Fruit fly (Drosophila melanogaster): Measurements from ENCODE around the gene CG42764.

The CG42764 gene

dm6 chr3L:20425888-20426287 is 40.0 kb downstream of the CG42764 start, which contains the start of gene CG5282:
Gene CG5282 (minus strand): TSS chr3L:20426071.
- TF ChIP-seq Dll (optimal IDR thresholded peaks at IDR 0.05) (no peak), CG8478 (optimal IDR thresholded peaks at IDR 0.05) (no peak), pan (optimal IDR thresholded peaks at IDR 0.05) (no peak), usp (GFP tag; optimal IDR thresholded peaks at IDR 0.05) (no peak), psq (optimal IDR thresholded peaks at IDR 0.05) (no peak), EcR (GFP tag; optimal IDR thresholded peaks at IDR 0.05) (no peak)
